Fruit fly (Drosophila melanogaster): Measurements from ENCODE around the gene CG13995.
A peak's percentile ranks its signal among the peaks of the same experiment; 100 is the strongest.

The CG13995 gene

dm6 chr2L:6053874-6054469 lies at the start of gene CG13995:
Gene CG13995, plus strand, starts transcription at chr2L:6054302.
- TF ChIP-seq ovo (GFP tag; optimal IDR thresholded peaks at IDR 0.05) (no peak), CG14711 (tag; optimal IDR thresholded peaks at IDR 0.05) (no peak), bab1 (GFP tag; optimal IDR thresholded peaks at IDR 0.05) (no peak), toe (GFP tag; optimal IDR thresholded peaks at IDR 0.05) (no peak), Hr96 (GFP tag; optimal IDR thresholded peaks at IDR 0.05) (no peak), CG11617 (GFP tag; optimal IDR thresholded peaks at IDR 0.05) (no peak)

- peak; percentile 27 for TF ChIP-seq CG12768 (GFP tag; optimal IDR thresholded peaks at IDR 0.05)
- TF ChIP-seq CG7045 (GFP tag; optimal IDR thresholded peaks at IDR 0.05): no peak
Observed at dm6 chr2L:6006508-6007232, 47.4 kb upstream of the CG13995 start, which contains the start of gene Gal. Gene Gal, minus strand, starts transcription at chr2L:6006827.

dm6 chr2L:6012303-6013070 lies 41.6 kb upstream of the CG13995 start, which contains the start of gene CG9098:
Gene CG9098, minus strand, starts transcription at chr2L:6012338.
- TF ChIP-seq bab1 (GFP tag; optimal IDR thresholded peaks at IDR 0.05) (peak; percentile 57), ovo (GFP tag; optimal IDR thresholded peaks at IDR 0.05) (no peak), tj (GFP tag; optimal IDR thresholded peaks at IDR 0.05) (peak; percentile 91)

- TF ChIP-seq tj (GFP tag; optimal IDR thresholded peaks at IDR 0.05) (no peak), pad (GFP tag; optimal IDR thresholded peaks at IDR 0.05) (no peak), CG12768 (GFP tag; optimal IDR thresholded peaks at IDR 0.05) (no peak), CG33017 (tag; optimal IDR thresholded peaks at IDR 0.05) (no peak), Clk (GFP tag; optimal IDR thresholded peaks at IDR 0.05) (no peak), ovo (GFP tag; optimal IDR thresholded peaks at IDR 0.05) (no peak), CG7045 (GFP tag; optimal IDR thresholded peaks at IDR 0.05) (no peak), CG1620 (GFP tag; optimal IDR thresholded peaks at IDR 0.05) (no peak), cic (GFP tag; optimal IDR thresholded peaks at IDR 0.05) (no peak), CG7101 (tag; optimal IDR thresholded peaks at IDR 0.05) (no peak), kay (GFP tag; ENCODE audit: borderline replicate concordance) (no peak)
Observed at dm6 chr2L:6013071-6013417, 41.1 kb upstream of the CG13995 start.

- TF ChIP-seq CG33017 (tag; optimal IDR thresholded peaks at IDR 0.05) (no peak), kay (GFP tag; ENCODE audit: borderline replicate concordance) (no peak), cic (GFP tag; optimal IDR thresholded peaks at IDR 0.05) (no peak), CG7101 (tag; optimal IDR thresholded peaks at IDR 0.05) (no peak), CG12768 (GFP tag; optimal IDR thresholded peaks at IDR 0.05) (no peak), tj (GFP tag; optimal IDR thresholded peaks at IDR 0.05) (no peak), CG11617 (GFP tag; optimal IDR thresholded peaks at IDR 0.05) (no peak), Hr96 (GFP tag; optimal IDR thresholded peaks at IDR 0.05) (no peak), Crg-1 (GFP tag; optimal IDR thresholded peaks at IDR 0.05) (no peak), Clk (GFP tag; optimal IDR thresholded peaks at IDR 0.05) (no peak), CG1620 (GFP tag; optimal IDR thresholded peaks at IDR 0.05) (no peak), bab1 (GFP tag; optimal IDR thresholded peaks at IDR 0.05) (no peak), CG5204 (GFP tag; optimal IDR thresholded peaks at IDR 0.05) (no peak)
Observed at dm6 chr2L:6019352-6020131, 34.6 kb upstream of the CG13995 start, which contains the start of gene H2.0. Gene H2.0, minus strand, starts transcription at chr2L:6019402.

- TF ChIP-seq CG7101 (tag; optimal IDR thresholded peaks at IDR 0.05): no peak
- TF ChIP-seq CG7045 (GFP tag; optimal IDR thresholded peaks at IDR 0.05): no peak
- no peak for TF ChIP-seq pad (GFP tag; optimal IDR thresholded peaks at IDR 0.05)
- TF ChIP-seq Hr96 (GFP tag; optimal IDR thresholded peaks at IDR 0.05): no peak
- no peak for TF ChIP-seq CG11617 (GFP tag; optimal IDR thresholded peaks at IDR 0.05)
Observed at dm6 chr2L:6020535-6020934, 33.6 kb upstream of the CG13995 start, which contains the start of gene CG13996. Gene CG13996, plus strand, starts transcription at chr2L:6020835.

- TF ChIP-seq Crg-1 (GFP tag; optimal IDR thresholded peaks at IDR 0.05) (no peak), CG33017 (tag; optimal IDR thresholded peaks at IDR 0.05) (no peak)
Observed at dm6 chr2L:6022793-6023192, 31.3 kb upstream of the CG13995 start.

Data from whole organism, adult.